Worm (Caenorhabditis elegans): ENCODE data around the gene nlp-14.

Gene nlp-14

DNA sequence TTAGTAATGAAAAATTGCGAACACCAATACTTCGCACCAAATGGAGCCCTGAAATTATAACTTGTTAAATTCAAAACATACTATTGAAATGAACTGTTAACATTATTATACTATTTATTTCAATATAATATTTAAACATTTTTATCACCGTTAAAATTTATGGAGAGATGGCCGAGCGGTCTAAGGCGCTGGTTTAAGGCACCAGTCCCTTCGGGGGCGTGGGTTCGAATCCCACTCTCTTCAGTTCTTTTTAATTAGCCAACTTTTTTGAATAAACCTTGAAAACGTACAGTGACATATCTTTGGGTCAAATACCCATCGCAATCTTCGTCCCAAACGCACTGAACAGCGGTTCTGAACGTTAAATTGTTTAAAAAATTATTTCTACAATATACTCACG is 20.2 kb upstream of the nlp-14 start (continued):
- TF ChIP-seq zfp-3 (GFP tag; conservative IDR thresholded peaks at IDR 0.05) (peak; percentile 55; the same call in 1 of the 2 replicates), nhr-41 (GFP tag; IDR thresholded peaks at IDR 0.05) (0 out of 2 replicates have a peak, but pooled peaks have one; percentile 35), ceh-82 (tag; optimal IDR thresholded peaks at IDR 0.05) (no peak)

DNA sequence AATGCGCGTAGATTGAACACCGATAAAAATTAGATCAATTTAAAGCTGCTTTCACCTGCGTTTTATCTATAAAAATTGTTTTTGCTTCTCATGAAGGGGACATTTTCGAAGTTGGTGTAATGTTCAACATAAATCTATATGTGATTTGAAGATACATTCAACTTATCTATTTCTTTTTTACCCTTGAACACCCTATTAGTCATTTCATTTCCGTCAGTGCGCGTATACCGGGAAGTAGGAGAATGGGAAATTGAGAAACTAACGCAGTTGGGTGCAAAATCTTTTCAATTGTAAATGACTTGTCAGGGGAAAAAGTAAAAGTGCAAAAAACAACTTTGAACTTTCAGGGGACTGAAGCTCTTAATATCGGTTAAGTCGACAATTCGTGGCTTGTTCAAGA is 15.8 kb upstream of the nlp-14 start:
- TF ChIP-seq hlh-11 (tag; optimal IDR thresholded peaks at IDR 0.05): no peak
- TF ChIP-seq attf-4 (tag; optimal IDR thresholded peaks at IDR 0.05): no peak
- peak; percentile 86 for TF ChIP-seq aha-1 (tag)
- no peak for TF ChIP-seq daf-19 (GFP tag; conservative IDR thresholded peaks at IDR 0.05)
- TF ChIP-seq lin-15B (tag; optimal IDR thresholded peaks at IDR 0.05): no peak
- peak; percentile 56 for TF ChIP-seq nhr-48 (tag; optimal IDR thresholded peaks at IDR 0.05)
- no peak for TF ChIP-seq zfp-3 (GFP tag; conservative IDR thresholded peaks at IDR 0.05)

DNA sequence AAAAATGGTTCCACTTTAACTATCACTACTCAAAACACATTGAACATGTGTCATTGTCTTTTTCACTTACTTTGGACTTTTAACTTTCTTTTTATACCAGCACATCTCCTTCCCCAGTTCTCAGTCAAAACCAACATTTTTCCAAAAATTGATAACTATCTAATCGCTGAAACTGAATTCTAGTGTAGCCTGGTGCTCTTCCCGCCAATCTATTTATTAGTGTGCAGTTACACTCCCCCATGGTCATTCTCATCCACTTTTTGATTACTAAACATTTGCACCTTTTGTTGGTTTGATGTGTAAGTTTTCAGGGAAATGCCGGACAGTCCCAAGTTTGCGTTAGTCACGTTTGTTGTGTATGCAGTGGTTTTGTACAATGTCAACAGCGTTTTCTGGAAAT is 15.0 kb upstream of the nlp-14 start:
- no peak for TF ChIP-seq F49E8.2 (tag; optimal IDR thresholded peaks at IDR 0.05; ENCODE audit: borderline replicate concordance)
- no peak for TF ChIP-seq arid-1 (GFP tag; conservative IDR thresholded peaks at IDR 0.05)
- TF ChIP-seq unc-130 (GFP tag; optimal IDR thresholded peaks at IDR 0.05): no peak
- no peak for TF ChIP-seq mxl-3 (GFP tag; optimal IDR thresholded peaks at IDR 0.05)
- TF ChIP-seq daf-19 (GFP tag; conservative IDR thresholded peaks at IDR 0.05): no peak
- no peak for TF ChIP-seq Y75B8A.6 (GFP tag; IDR thresholded peaks at IDR 0.05)
- no peak for TF ChIP-seq egl-27 (tag; optimal IDR thresholded peaks at IDR 0.05)
- TF ChIP-seq ama-1 (optimal IDR thresholded peaks at IDR 0.05): no peak
- TF ChIP-seq nhr-48 (tag; optimal IDR thresholded peaks at IDR 0.05): no peak
- TF ChIP-seq F26F4.8 (GFP tag; conservative IDR thresholded peaks at IDR 0.05): no peak
- no peak for TF ChIP-seq hlh-30 (tag; optimal IDR thresholded peaks at IDR 0.05; ENCODE audit: insufficient read depth)
- TF ChIP-seq hlh-11 (tag; optimal IDR thresholded peaks at IDR 0.05): peak; percentile 36
- peak in 1 of 2 experiments; percentile 52 for TF ChIP-seq unc-62 (GFP tag; optimal IDR thresholded peaks at IDR 0.05 in 1 of 2)
- no peak for TF ChIP-seq unc-62 (tag; optimal IDR thresholded peaks at IDR 0.05)
- TF ChIP-seq nhr-76 (tag; optimal IDR thresholded peaks at IDR 0.05): no peak
- no peak for TF ChIP-seq ceh-20 (GFP tag; IDR thresholded peaks at IDR 0.05)
- TF ChIP-seq nhr-111 (GFP tag; optimal IDR thresholded peaks at IDR 0.05): no peak
- no peak for TF ChIP-seq lim-7 (GFP tag; IDR thresholded peaks at IDR 0.05)
- no peak for TF ChIP-seq nhr-237 (tag; optimal IDR thresholded peaks at IDR 0.05)
- no peak for TF ChIP-seq aha-1 (tag)
- no peak for TF ChIP-seq Y48G9A.11 (GFP tag; IDR thresholded peaks at IDR 0.05)
- TF ChIP-seq nhr-41 (GFP tag; IDR thresholded peaks at IDR 0.05): no peak
- no peak for TF ChIP-seq zfp-3 (GFP tag; conservative IDR thresholded peaks at IDR 0.05)
- no peak for TF ChIP-seq mdt-29 (GFP tag; IDR thresholded peaks at IDR 0.05)
- TF ChIP-seq dmd-6 (GFP tag; IDR thresholded peaks at IDR 0.05): peak; percentile 40; the same call in 1 of the 2 replicates
- peak; percentile 50 for TF ChIP-seq nhr-28 (tag; optimal IDR thresholded peaks at IDR 0.05)
- no peak for TF ChIP-seq mxl-2 (GFP tag; conservative IDR thresholded peaks at IDR 0.05)
- TF ChIP-seq fos-1 (tag; optimal IDR thresholded peaks at IDR 0.05): no peak
- no peak for TF ChIP-seq php-3 (GFP tag; IDR thresholded peaks at IDR 0.05)
- TF ChIP-seq lin-15B (tag; optimal IDR thresholded peaks at IDR 0.05): no peak
- no peak for TF ChIP-seq gei-8 (GFP tag; optimal IDR thresholded peaks at IDR 0.05)
- no peak for TF ChIP-seq ceh-32 (tag; optimal IDR thresholded peaks at IDR 0.05; ENCODE audit: poor library complexity)
- no peak for TF ChIP-seq dmd-8 (GFP tag; IDR thresholded peaks at IDR 0.05)
- no peak for TF ChIP-seq set-16 (GFP tag; IDR thresholded peaks at IDR 0.05)
- no peak for TF ChIP-seq nhr-42 (GFP tag; IDR thresholded peaks at IDR 0.05)
- TF ChIP-seq daf-16 (GFP tag; optimal IDR thresholded peaks at IDR 0.05): no peak
- peak; percentile 35 for TF ChIP-seq daf-16 (tag; optimal IDR thresholded peaks at IDR 0.05)
- no peak for TF ChIP-seq zag-1 (tag; optimal IDR thresholded peaks at IDR 0.05)
- TF ChIP-seq nhr-25 (tag; optimal IDR thresholded peaks at IDR 0.05; ENCODE audit: borderline replicate concordance, insufficient read depth): no peak
- peak; percentile 61 for TF ChIP-seq pqm-1 (tag; optimal IDR thresholded peaks at IDR 0.05)
- peak; percentile 55 for TF ChIP-seq dve-1 (tag; optimal IDR thresholded peaks at IDR 0.05; ENCODE audit: insufficient read depth)
- TF ChIP-seq lin-39 (tag; optimal IDR thresholded peaks at IDR 0.05): no peak
- no peak for TF ChIP-seq nhr-11 (tag; optimal IDR thresholded peaks at IDR 0.05)
- no peak for TF ChIP-seq daf-12 (tag; optimal IDR thresholded peaks at IDR 0.05)
- TF ChIP-seq madf-9 (GFP tag; conservative IDR thresholded peaks at IDR 0.05): no peak
